Worm (Caenorhabditis elegans) whole organism, L1 larva: ENCODE results near the gene atg-7.

Experiments
- Y116A8C.19 ChIP-seq: sonication (generic microtip); optimal IDR thresholded peaks from 2 replicates; lab custom pipeline; 2016; ENCODE audit warnings: missing compliant biosample characterization, missing genetic modification characterization, borderline replicate concordance
- aly-2 ChIP-seq: fragments of 150-350 bp; optimal IDR thresholded peaks from 2 replicates; lab custom pipeline; 2014; ENCODE audit warnings: missing biosample characterization, missing genetic modification characterization
- blmp-1 ChIP-seq: fragments of 150-350 bp; optimal IDR thresholded peaks from 2 replicates; lab custom pipeline; 2014; ENCODE audit warnings: missing biosample characterization, missing genetic modification characterization
- ceh-82 ChIP-seq, 3 experiments: fragments of 150-350 bp in 1 of 3; sonication (generic microtip) in 2 of 3; optimal IDR thresholded peaks; 2 replicates each; lab custom pipeline; 2014 to 2017; ENCODE audit warnings: missing biosample characterization in 3 of 3, missing genetic modification characterization in 3 of 3
- dpl-1 ChIP-seq, 3 experiments: fragments of 150-350 bp in 2 of 3; sonication (generic microtip) in 1 of 3; optimal IDR thresholded peaks; 2 replicates each; lab custom pipeline; 2014 to 2017; ENCODE audit warnings: missing biosample characterization in 3 of 3, missing genetic modification characterization in 3 of 3, missing genetic modification reagents in 3 of 3
- dsc-1 ChIP-seq: sonication (generic microtip); optimal IDR thresholded peaks from 2 replicates; lab custom pipeline; 2016; ENCODE audit warnings: mild to moderate bottlenecking, missing genetic modification characterization, missing compliant biosample characterization
- efl-1 ChIP-seq, 4 experiments: fragments of 150-350 bp; optimal IDR thresholded peaks in 3 of 4; peaks in 1 of 4; 1 replicate in 1 of 4; 2 replicates in 3 of 4; lab custom pipeline; 2014; ENCODE audit warnings: missing biosample characterization in 2 of 4, missing genetic modification characterization in 2 of 4, missing genetic modification reagents in 2 of 4
- efl-3 ChIP-seq: fragments of 200-800 bp; sonication (Bioruptor generic); optimal IDR thresholded peaks from 2 replicates; lab custom pipeline; 2018; ENCODE audit warnings: mild to moderate bottlenecking, missing genetic modification characterization, missing compliant biosample characterization
- egl-27 ChIP-seq, 2 experiments: fragments of 150-350 bp in 1 of 2; sonication (generic microtip); optimal IDR thresholded peaks; 3 replicates each; lab custom pipeline; 2017 to 2018; ENCODE audit warnings: missing biosample characterization in 2 of 2, missing genetic modification characterization in 2 of 2, missing genetic modification reagents in 2 of 2
- elt-2 ChIP-seq: sonication (generic microtip); optimal IDR thresholded peaks from 2 replicates; lab custom pipeline; 2016; ENCODE audit warnings: missing genetic modification characterization, mild to moderate bottlenecking, inconsistent platforms, missing compliant biosample characterization, missing genetic modification reagents
- fkh-10 ChIP-seq: sonication (generic microtip); optimal IDR thresholded peaks from 2 replicates; lab custom pipeline; 2017; ENCODE audit warnings: missing biosample characterization, missing genetic modification reagents, missing genetic modification characterization
- fos-1 ChIP-seq: fragments of 150-350 bp; optimal IDR thresholded peaks from 2 replicates; lab custom pipeline; 2014; ENCODE audit warnings: missing biosample characterization, missing genetic modification characterization
- grh-1 ChIP-seq: fragments of 200-800 bp; sonication (Bioruptor generic); IDR thresholded peaks from 2 replicates; pipeline ENCODE4 v1.3.6; 2022; ENCODE audit warnings: missing genetic modification reagents, missing genetic modification characterization, missing compliant biosample characterization
- hlh-17 ChIP-seq: fragments of 200-800 bp; sonication (Bioruptor generic); optimal IDR thresholded peaks from 2 replicates; lab custom pipeline; 2018; ENCODE audit warnings: missing genetic modification characterization, mild to moderate bottlenecking, missing compliant biosample characterization, moderate library complexity, borderline replicate concordance
- irx-1 ChIP-seq: sonication (generic microtip); optimal IDR thresholded peaks from 2 replicates; lab custom pipeline; 2016; ENCODE audit warnings: missing genetic modification characterization, missing compliant biosample characterization
- isw-1 ChIP-seq: fragments of 200-800 bp; sonication (Bioruptor generic); IDR thresholded peaks from 2 replicates; pipeline ENCODE4 v1.3.6; 2022; ENCODE audit warnings: missing genetic modification characterization, missing compliant biosample characterization
- jun-1 ChIP-seq: fragments of 150-350 bp; optimal IDR thresholded peaks from 2 replicates; lab custom pipeline; 2014; ENCODE audit warnings: missing biosample characterization, missing genetic modification reagents, missing genetic modification characterization
- lin-15B ChIP-seq: fragments of 150-350 bp; sonication (generic microtip); optimal IDR thresholded peaks from 3 replicates; lab custom pipeline; 2014; ENCODE audit warnings: missing biosample characterization, missing genetic modification characterization
- lin-35 ChIP-seq, 2 experiments: fragments of 150-350 bp; optimal IDR thresholded peaks; 2 replicates each; lab custom pipeline; 2014; ENCODE audit warnings: missing biosample characterization in 2 of 2, missing genetic modification characterization in 2 of 2, missing genetic modification reagents in 2 of 2
- lsy-2 ChIP-seq, 2 experiments: fragments of 150-350 bp; optimal IDR thresholded peaks; 2 replicates each; lab custom pipeline; 2014; ENCODE audit warnings: missing biosample characterization in 2 of 2, missing genetic modification characterization in 2 of 2
- mep-1 ChIP-seq: fragments of 150-350 bp; optimal IDR thresholded peaks from 2 replicates; lab custom pipeline; 2014; ENCODE audit warnings: missing biosample characterization, missing genetic modification characterization
- nhr-19 ChIP-seq: fragments of 200-800 bp; sonication (Bioruptor generic); conservative IDR thresholded peaks from 2 replicates; pipeline ENCODE4 v1.3.6; 2022; ENCODE audit warnings: missing genetic modification characterization, missing compliant biosample characterization
- nhr-20 ChIP-seq: sonication (generic microtip); optimal IDR thresholded peaks from 2 replicates; lab custom pipeline; 2016; ENCODE audit warnings: mild to moderate bottlenecking, missing genetic modification characterization, missing compliant biosample characterization
- nhr-28 ChIP-seq: fragments of 150-350 bp; optimal IDR thresholded peaks from 2 replicates; lab custom pipeline; 2014; ENCODE audit warnings: missing biosample characterization, missing genetic modification characterization
- nhr-47 ChIP-seq: sonication (generic microtip); optimal IDR thresholded peaks from 2 replicates; lab custom pipeline; 2016; ENCODE audit warnings: mild to moderate bottlenecking, missing genetic modification characterization, moderate library complexity, missing compliant biosample characterization
- nhr-71 ChIP-seq: sonication (generic microtip); optimal IDR thresholded peaks from 2 replicates; lab custom pipeline; 2016; ENCODE audit warnings: mild to moderate bottlenecking, missing genetic modification characterization, moderate library complexity, missing compliant biosample characterization
- nhr-85 ChIP-seq: sonication (generic microtip); peaks from one replicate; lab custom pipeline; 2016; ENCODE audit warnings: missing genetic modification characterization, inconsistent platforms, missing compliant biosample characterization
- pag-3 ChIP-seq: sonication (generic microtip); optimal IDR thresholded peaks from 2 replicates; lab custom pipeline; 2017; ENCODE audit warnings: missing genetic modification characterization, mild to moderate bottlenecking, missing compliant biosample characterization, antibody characterized with exemption, borderline replicate concordance; ENCODE audit not compliant: insufficient read depth
- pqm-1 ChIP-seq: sonication (generic microtip); optimal IDR thresholded peaks from 3 replicates; lab custom pipeline; 2017; ENCODE audit warnings: missing biosample characterization, missing genetic modification characterization
- rnt-1 ChIP-seq: sonication (generic microtip); optimal IDR thresholded peaks from 2 replicates; lab custom pipeline; 2016; ENCODE audit warnings: mild to moderate bottlenecking, missing genetic modification characterization, moderate library complexity, missing compliant biosample characterization
- snpc-4 ChIP-seq: fragments of 150-350 bp; optimal IDR thresholded peaks from 2 replicates; lab custom pipeline; 2014; ENCODE audit warnings: missing biosample characterization, missing genetic modification characterization
- snu-23 ChIP-seq: sonication (generic microtip); optimal IDR thresholded peaks from 2 replicates; lab custom pipeline; 2016; ENCODE audit warnings: missing genetic modification characterization, missing compliant biosample characterization
- swsn-7 ChIP-seq: sonication (generic microtip); optimal IDR thresholded peaks from 2 replicates; lab custom pipeline; 2016; ENCODE audit warnings: missing genetic modification characterization, missing compliant biosample characterization
- tbx-2 ChIP-seq: sonication (generic microtip); optimal IDR thresholded peaks from 2 replicates; lab custom pipeline; 2016; ENCODE audit warnings: missing genetic modification characterization, missing compliant biosample characterization
- unc-62 ChIP-seq: fragments of 150-350 bp; optimal IDR thresholded peaks from 2 replicates; lab custom pipeline; 2014; ENCODE audit warnings: missing biosample characterization, missing genetic modification reagents, missing genetic modification characterization
- unc-86 ChIP-seq: sonication (generic microtip); optimal IDR thresholded peaks from 2 replicates; lab custom pipeline; 2016; ENCODE audit warnings: missing genetic modification characterization, missing compliant biosample characterization
- vab-15 ChIP-seq: sonication (generic microtip); optimal IDR thresholded peaks from 2 replicates; lab custom pipeline; 2017; ENCODE audit warnings: missing genotype, mild to moderate bottlenecking, missing genetic modification characterization, missing compliant biosample characterization
- xbp-1 ChIP-seq: sonication (generic microtip); optimal IDR thresholded peaks from 2 replicates; lab custom pipeline; 2016; ENCODE audit warnings: missing genetic modification characterization, missing compliant biosample characterization

Gene atg-7

ce11 chrIV:11110995-11111619 lies 30.3 kb upstream of the atg-7 start, which contains the start of gene rps-5 (continued):
- TF ChIP-seq isw-1 (peak; percentile 58), snu-23 (GFP tag; lab: Kevin White, UChicago) (peak; percentile 80), tbx-2 (peak; percentile 59), nhr-28 (tag; lab: Kevin White, UChicago) (no peak), mep-1 (peak; percentile 64), unc-86 (peak; percentile 22), dpl-1 (GFP tag; optimal IDR thresholded peaks at IDR 0.05; lab: Kevin White, UChicago) (peak; percentile 78 to 85 (median 84)), ceh-82 (tag; optimal IDR thresholded peaks at IDR 0.05; lab: Kevin White, UChicago) (peak; percentile 44 to 71 (median 59)), lsy-2 (tag; optimal IDR thresholded peaks at IDR 0.05; lab: Kevin White, UChicago) (peak; percentile 80 to 92), nhr-19 (peak; percentile 66), egl-27 (tag; optimal IDR thresholded peaks at IDR 0.05; lab: Kevin White, UChicago) (no peak), nhr-71 (tag; lab: Kevin White, UChicago) (peak; percentile 80), blmp-1 (tag; lab: Kevin White, UChicago) (peak; percentile 54), lin-35 (GFP tag; optimal IDR thresholded peaks at IDR 0.05; lab: Kevin White, UChicago) (peak; percentile 80 to 92), fos-1 (tag; lab: Kevin White, UChicago) (peak; percentile 52), swsn-7 (tag; lab: Kevin White, UChicago) (peak; percentile 61), elt-2 (tag; lab: Kevin White, UChicago) (peak; percentile 12), nhr-20 (peak; percentile 59), irx-1 (tag; lab: Kevin White, UChicago) (peak; percentile 20), lin-15B (tag; lab: Kevin White, UChicago) (peak; percentile 25), pqm-1 (tag; lab: Kevin White, UChicago) (no peak), xbp-1 (tag; lab: Kevin White, UChicago) (peak; percentile 89), dsc-1 (tag; lab: Kevin White, UChicago) (peak; percentile 37), nhr-47 (tag; lab: Kevin White, UChicago) (peak; percentile 70), jun-1 (tag; lab: Kevin White, UChicago) (peak; percentile 43), fkh-10 (GFP tag; lab: Kevin White, UChicago) (no peak), efl-3 (GFP tag; lab: Kevin White, UChicago) (no peak)

- no peak for TF ChIP-seq Y116A8C.19
- no peak for TF ChIP-seq dpl-1 (GFP tag; optimal IDR thresholded peaks at IDR 0.05; lab: Kevin White, UChicago)
- TF ChIP-seq aly-2 = peak; percentile 7
- peak in 1 of 2 experiments; percentile 37 for TF ChIP-seq lsy-2 (tag; optimal IDR thresholded peaks at IDR 0.05; lab: Kevin White, UChicago)
- TF ChIP-seq xbp-1 (tag; lab: Kevin White, UChicago) = no peak
- TF ChIP-seq rnt-1 = no peak
- no peak for TF ChIP-seq snpc-4 (tag; lab: Kevin White, UChicago)
- no peak for TF ChIP-seq pag-3 (tag; lab: Kevin White, UChicago)
- TF ChIP-seq nhr-71 (tag; lab: Kevin White, UChicago) = peak; percentile 12
- TF ChIP-seq nhr-19 = 0 out of 2 replicates have a peak, but pooled peaks have one; percentile 6
- peak; percentile 27 for TF ChIP-seq fos-1 (tag; lab: Kevin White, UChicago)
Measured at ce11 chrIV:11109771-11110170, 28.9 kb upstream of the atg-7 start, which contains the start of gene pigk-1. TSS of gene pigk-1 (minus strand) at chrIV:11110018.

ce11 chrIV:11105724-11106123 lies 24.9 kb upstream of the atg-7 start, which contains the start of gene srlf-24:
TSS of gene srlf-24 (minus strand) at chrIV:11105824.
- TF ChIP-seq efl-1 (optimal IDR thresholded peaks at IDR 0.05; lab: Kevin White, UChicago) (no peak), efl-1 (GFP tag; optimal IDR thresholded peaks at IDR 0.05 in 1 of 2; lab: Kevin White, UChicago) (peak in 1 of 2 experiments; percentile 51), elt-2 (tag; lab: Kevin White, UChicago) (no peak)

ce11 chrIV:11103501-11103900 lies 22.6 kb upstream of the atg-7 start:
- TF ChIP-seq snu-23 (GFP tag; lab: Kevin White, UChicago) (no peak), grh-1 (GFP tag; lab: Robert Waterston, UW) (no peak), hlh-17 (no peak), efl-1 (optimal IDR thresholded peaks at IDR 0.05; lab: Kevin White, UChicago) (no peak), efl-1 (GFP tag; optimal IDR thresholded peaks at IDR 0.05 in 1 of 2; lab: Kevin White, UChicago) (no peak), unc-62 (GFP tag; lab: Kevin White, UChicago) (no peak), aly-2 (no peak), vab-15 (tag; lab: Kevin White, UChicago) (no peak), nhr-85 (tag; lab: Kevin White, UChicago) (peak; percentile 61)
- TF ChIP-seq, all 84 proteins: peak for 1
